Worm (Caenorhabditis elegans) whole organism, L4 larva: ENCODE measurements around the gene trpp-5.

ENCODE experiments used
- F26F4.8 ChIP-seq: fragments of 200-800 bp; sonication (Bioruptor generic); conservative IDR thresholded peaks from 2 replicates; pipeline ENCODE4 v1.3.6; 2022; ENCODE audit warnings: missing genetic modification characterization, missing compliant biosample characterization
- F49E8.2 ChIP-seq: sonication (generic microtip); optimal IDR thresholded peaks from 2 replicates; lab custom pipeline; 2016; ENCODE audit warnings: missing compliant biosample characterization, mild to moderate bottlenecking, missing genetic modification characterization, borderline replicate concordance
- R02D3.7 ChIP-seq: fragments of 150-350 bp; sonication (generic microtip); optimal IDR thresholded peaks from 3 replicates; lab custom pipeline; 2014; ENCODE audit warnings: missing biosample characterization, missing genetic modification characterization
- T20F7.1 ChIP-seq: fragments of 200-800 bp; sonication (Bioruptor generic); optimal IDR thresholded peaks from 2 replicates; lab custom pipeline; 2018; ENCODE audit warnings: mild to moderate bottlenecking, missing genetic modification characterization, missing compliant biosample characterization
- Y48G9A.11 ChIP-seq: fragments of 200-800 bp; sonication (Bioruptor generic); IDR thresholded peaks from 2 replicates; pipeline ENCODE4 v1.3.6; 2022; ENCODE audit warnings: missing genetic modification reagents, missing genetic modification characterization, missing compliant biosample characterization
- ZK337.2 ChIP-seq: fragments of 200-800 bp; sonication (Bioruptor generic); IDR thresholded peaks from 2 replicates; pipeline ENCODE4 v1.3.6; 2022; ENCODE audit warnings: missing genetic modification reagents, missing genetic modification characterization, missing compliant biosample characterization
- attf-4 ChIP-seq: sonication (generic microtip); optimal IDR thresholded peaks from 3 replicates; lab custom pipeline; 2017; ENCODE audit warnings: missing biosample characterization, missing genetic modification characterization
- ceh-82 ChIP-seq: sonication (generic microtip); optimal IDR thresholded peaks from 2 replicates; lab custom pipeline; 2017; ENCODE audit warnings: missing biosample characterization, missing genetic modification characterization
- ces-1 ChIP-seq: fragments of 150-350 bp; sonication (generic microtip); optimal IDR thresholded peaks from 4 replicates; lab custom pipeline; 2014; ENCODE audit warnings: missing biosample characterization, missing genetic modification reagents, missing genetic modification characterization
- daf-19 ChIP-seq: fragments of 200-800 bp; sonication (Bioruptor generic); conservative IDR thresholded peaks from 2 replicates; pipeline ENCODE4 v1.3.6; 2022; ENCODE audit warnings: missing genetic modification characterization, missing compliant biosample characterization
- daf-8 ChIP-seq: fragments of 200-800 bp; sonication (Bioruptor generic); IDR thresholded peaks from 2 replicates; pipeline ENCODE4 v1.3.6; 2022; ENCODE audit warnings: missing genetic modification characterization, missing compliant biosample characterization
- dmd-8 ChIP-seq: fragments of 200-800 bp; sonication (Bioruptor generic); IDR thresholded peaks from 2 replicates; pipeline ENCODE4 v1.3.6; 2022; ENCODE audit warnings: missing genetic modification characterization, missing compliant biosample characterization
- dmd-9 ChIP-seq: fragments of 200-800 bp; sonication (Bioruptor generic); IDR thresholded peaks from 2 replicates; pipeline ENCODE4 v1.3.6; 2022; ENCODE audit warnings: missing genetic modification reagents, missing genetic modification characterization, missing compliant biosample characterization
- dpl-1 ChIP-seq: fragments of 150-350 bp; optimal IDR thresholded peaks from 2 replicates; lab custom pipeline; 2014; ENCODE audit warnings: missing biosample characterization, missing genetic modification reagents, missing genetic modification characterization
- dve-1 ChIP-seq: sonication (generic microtip); optimal IDR thresholded peaks from 2 replicates; lab custom pipeline; 2017; ENCODE audit warnings: antibody characterized with exemption, mild to moderate bottlenecking, missing genetic modification characterization, missing compliant biosample characterization; ENCODE audit not compliant: insufficient read depth
- egl-43 ChIP-seq: fragments of 200-800 bp; sonication (Bioruptor generic); IDR thresholded peaks from 2 replicates; pipeline ENCODE4 v1.3.6; 2022; ENCODE audit warnings: missing genetic modification reagents, missing genetic modification characterization, missing compliant biosample characterization
- fos-1 ChIP-seq: fragments of 150-350 bp; optimal IDR thresholded peaks from 2 replicates; lab custom pipeline; 2014; ENCODE audit warnings: missing biosample characterization, missing genetic modification characterization
- gei-8 ChIP-seq: fragments of 200-800 bp; sonication (Bioruptor generic); optimal IDR thresholded peaks from 2 replicates; lab custom pipeline; 2018; ENCODE audit warnings: mild to moderate bottlenecking, missing genetic modification characterization, missing compliant biosample characterization
- hlh-11 ChIP-seq: fragments of 200-800 bp; sonication (Bioruptor generic); optimal IDR thresholded peaks from 2 replicates; lab custom pipeline; 2018; ENCODE audit warnings: mild to moderate bottlenecking, missing genetic modification characterization, missing compliant biosample characterization
- jun-1 ChIP-seq: fragments of 150-350 bp; optimal IDR thresholded peaks from 2 replicates; lab custom pipeline; 2014; ENCODE audit warnings: missing biosample characterization, missing genetic modification reagents, missing genetic modification characterization
- lim-7 ChIP-seq: fragments of 200-800 bp; sonication (Bioruptor generic); IDR thresholded peaks from 2 replicates; pipeline ENCODE4 v1.3.6; 2022; ENCODE audit warnings: missing genetic modification characterization, missing compliant biosample characterization
- lin-13 ChIP-seq: fragments of 150-350 bp; optimal IDR thresholded peaks from 2 replicates; lab custom pipeline; 2014; ENCODE audit warnings: missing biosample characterization, missing genetic modification reagents, missing genetic modification characterization
- lin-15B ChIP-seq: fragments of 150-350 bp; sonication (generic microtip); optimal IDR thresholded peaks from 3 replicates; lab custom pipeline; 2014; ENCODE audit warnings: missing biosample characterization, missing genetic modification characterization
- lin-29 ChIP-seq: fragments of 200-800 bp; sonication (Bioruptor generic); IDR thresholded peaks from 2 replicates; pipeline ENCODE4 v1.3.6; 2022; ENCODE audit warnings: missing genetic modification reagents, missing genetic modification characterization, missing compliant biosample characterization
- lin-38 ChIP-seq: fragments of 200-800 bp; sonication (Bioruptor generic); IDR thresholded peaks from 2 replicates; pipeline ENCODE4 v1.3.6; 2022; ENCODE audit warnings: missing genetic modification reagents, missing genetic modification characterization, missing compliant biosample characterization
- lin-39 ChIP-seq: fragments of 150-350 bp; optimal IDR thresholded peaks from 2 replicates; lab custom pipeline; 2014; ENCODE audit warnings: missing biosample characterization, missing genetic modification reagents, missing genetic modification characterization
- lsy-2 ChIP-seq, 2 experiments: fragments of 150-350 bp in 1 of 2; sonication (generic microtip) in 1 of 2; optimal IDR thresholded peaks; 2 replicates each; lab custom pipeline; 2014 to 2017; ENCODE audit warnings: missing biosample characterization in 2 of 2, missing genetic modification characterization in 2 of 2
- madf-5 ChIP-seq, 2 experiments: fragments of 200-800 bp; sonication (Bioruptor generic); IDR thresholded peaks; 2 replicates each; pipeline ENCODE4 v1.3.6; 2022; ENCODE audit warnings: missing compliant biosample characterization in 2 of 2, missing genetic modification characterization in 2 of 2
- mep-1 ChIP-seq: fragments of 150-350 bp; sonication (generic microtip); optimal IDR thresholded peaks from 3 replicates; lab custom pipeline; 2014; ENCODE audit warnings: missing biosample characterization, missing genetic modification characterization
- mes-2 ChIP-seq: sonication (generic microtip); optimal IDR thresholded peaks from 2 replicates; lab custom pipeline; 2016; ENCODE audit warnings: missing genotype, mild to moderate bottlenecking, missing genetic modification characterization, missing compliant biosample characterization; ENCODE audit not compliant: poor library complexity, severe bottlenecking
- nhr-10 ChIP-seq: fragments of 150-350 bp; optimal IDR thresholded peaks from 2 replicates; lab custom pipeline; 2014; ENCODE audit warnings: missing biosample characterization, missing genetic modification characterization
- nhr-237 ChIP-seq: sonication (generic microtip); optimal IDR thresholded peaks from 2 replicates; lab custom pipeline; 2017; ENCODE audit warnings: missing biosample characterization, missing genetic modification characterization
- nhr-28 ChIP-seq: fragments of 150-350 bp; optimal IDR thresholded peaks from 2 replicates; lab custom pipeline; 2014; ENCODE audit warnings: missing biosample characterization, missing genetic modification characterization
- nhr-48 ChIP-seq: sonication (generic microtip); optimal IDR thresholded peaks from 2 replicates; lab custom pipeline; 2016; ENCODE audit warnings: mild to moderate bottlenecking, missing genetic modification characterization, missing compliant biosample characterization
- nhr-6 ChIP-seq: fragments of 150-350 bp; optimal IDR thresholded peaks from 2 replicates; lab custom pipeline; 2014; ENCODE audit warnings: missing biosample characterization, missing genetic modification characterization
- nhr-76 ChIP-seq: fragments of 150-350 bp; optimal IDR thresholded peaks from 2 replicates; lab custom pipeline; 2014; ENCODE audit warnings: missing biosample characterization, missing genetic modification characterization
- pha-4 ChIP-seq, 2 experiments: fragments of 150-350 bp in 1 of 2; fragments of 200-800 bp in 1 of 2; sonication (Bioruptor generic) in 1 of 2; IDR thresholded peaks in 1 of 2; optimal IDR thresholded peaks in 1 of 2; 2 replicates each; pipeline versions ENCODE4 v1.3.6 to Lab custom; 2014 to 2022; ENCODE audit warnings: missing genetic modification characterization in 2 of 2, missing genetic modification reagents in 2 of 2, missing biosample characterization in 1 of 2, missing compliant biosample characterization in 1 of 2
- pqm-1 ChIP-seq: sonication (generic microtip); optimal IDR thresholded peaks from 2 replicates; lab custom pipeline; 2017; ENCODE audit warnings: missing biosample characterization, missing genetic modification characterization
- rbr-2 ChIP-seq: sonication (generic microtip); optimal IDR thresholded peaks from 2 replicates; lab custom pipeline; 2016; ENCODE audit warnings: missing genotype, missing genetic modification characterization, missing compliant biosample characterization
- saeg-2 ChIP-seq: fragments of 200-800 bp; sonication (Bioruptor generic); IDR thresholded peaks from 2 replicates; pipeline ENCODE4 v1.3.6; 2022; ENCODE audit warnings: missing genetic modification reagents, missing genetic modification characterization, missing compliant biosample characterization
- sdz-12 ChIP-seq: fragments of 200-800 bp; sonication (Bioruptor generic); optimal IDR thresholded peaks from 2 replicates; lab custom pipeline; 2018; ENCODE audit warnings: mild to moderate bottlenecking, missing genetic modification characterization, missing compliant biosample characterization
- skn-1 ChIP-seq: fragments of 150-350 bp; optimal IDR thresholded peaks from 2 replicates; lab custom pipeline; 2014; ENCODE audit warnings: missing biosample characterization, missing genetic modification characterization
- snpc-1.2 ChIP-seq: fragments of 200-800 bp; sonication (Bioruptor generic); IDR thresholded peaks from 2 replicates; pipeline ENCODE4 v1.3.6; 2022; ENCODE audit warnings: missing genetic modification reagents, missing genetic modification characterization, missing compliant biosample characterization
- tra-1 ChIP-seq: fragments of 200-800 bp; sonication (Bioruptor generic); IDR thresholded peaks from 2 replicates; pipeline ENCODE4 v1.3.6; 2022; ENCODE audit warnings: missing genetic modification reagents, missing genetic modification characterization, missing compliant biosample characterization
- unc-39 ChIP-seq: sonication (generic microtip); optimal IDR thresholded peaks from 2 replicates; lab custom pipeline; 2017; ENCODE audit warnings: missing biosample characterization, missing genetic modification characterization
- unc-62 ChIP-seq, 3 experiments: fragments of 150-350 bp in 1 of 3; sonication (generic microtip); optimal IDR thresholded peaks in 2 of 3; peaks in 1 of 3; 1 replicate in 1 of 3; 2 replicates in 2 of 3; lab custom pipeline; 2014 to 2017; ENCODE audit warnings: missing biosample characterization in 3 of 3, missing genetic modification characterization in 3 of 3, missing genetic modification reagents in 3 of 3, missing genotype in 1 of 3
- vab-7 ChIP-seq: fragments of 200-800 bp; sonication (Bioruptor generic); IDR thresholded peaks from 2 replicates; pipeline ENCODE4 v1.3.6; 2022; ENCODE audit warnings: missing genetic modification reagents, missing genetic modification characterization, missing compliant biosample characterization
- zfp-2 ChIP-seq: sonication (generic microtip); optimal IDR thresholded peaks from 2 replicates; lab custom pipeline; 2016; ENCODE audit warnings: mild to moderate bottlenecking, missing genetic modification characterization, missing compliant biosample characterization
- zip-11 ChIP-seq: fragments of 200-800 bp; sonication (Bioruptor generic); IDR thresholded peaks from 2 replicates; pipeline ENCODE4 v1.3.6; 2022; ENCODE audit warnings: missing genetic modification characterization, missing compliant biosample characterization
- zip-2 ChIP-seq: fragments of 150-350 bp; optimal IDR thresholded peaks from 2 replicates; lab custom pipeline; 2014; ENCODE audit warnings: missing biosample characterization, missing genetic modification characterization
- ztf-11 ChIP-seq: fragments of 150-350 bp; optimal IDR thresholded peaks from 2 replicates; lab custom pipeline; 2014; ENCODE audit warnings: missing biosample characterization, missing genetic modification characterization
- ztf-7 ChIP-seq: fragments of 150-350 bp; optimal IDR thresholded peaks from 2 replicates; lab custom pipeline; 2014; ENCODE audit warnings: missing biosample characterization, missing genetic modification characterization

trpp-5 gene

ce11 chrII:12222524-12222923 lies 20.3 kb upstream of the trpp-5 start (continued):
- TF ChIP-seq unc-39 (tag; lab: Kevin White, UChicago) (no peak), dmd-8 (peak; percentile 72), nhr-237 (no peak), nhr-76 (tag; lab: Kevin White, UChicago) (no peak), F26F4.8 (GFP tag; lab: Robert Waterston, UW) (no peak), R02D3.7 (tag; lab: Kevin White, UChicago) (no peak), mep-1 (tag; lab: Kevin White, UChicago) (peak; percentile 89), zip-11 (GFP tag; lab: Robert Waterston, UW) (no peak), rbr-2 (peak; percentile 92), zfp-2 (tag; lab: Kevin White, UChicago) (no peak), daf-8 (no peak), pqm-1 (tag; lab: Kevin White, UChicago) (no peak), lsy-2 (tag; optimal IDR thresholded peaks at IDR 0.05; lab: Kevin White, UChicago) (peak; percentile 71 to 78), ztf-11 (tag; lab: Kevin White, UChicago) (no peak), unc-62 (GFP tag; optimal IDR thresholded peaks at IDR 0.05 in 1 of 2; lab: Kevin White, UChicago) (peak in 1 of 2 experiments; percentile 97), unc-62 (tag; optimal IDR thresholded peaks at IDR 0.05; lab: Kevin White, UChicago) (no peak), nhr-10 (tag; lab: Kevin White, UChicago) (peak; percentile 45), madf-5 (GFP tag; IDR thresholded peaks at IDR 0.05; lab: Robert Waterston, UW) (no peak), T20F7.1 (no peak), F49E8.2 (no peak), fos-1 (tag; lab: Kevin White, UChicago) (no peak), dmd-9 (GFP tag; lab: Robert Waterston, UW) (no peak), mes-2 (tag; lab: Kevin White, UChicago) (peak; percentile 58), nhr-6 (tag; lab: Kevin White, UChicago) (no peak), pha-4 (GFP tag; IDR thresholded peaks at IDR 0.05; lab: Robert Waterston, UW) (0 out of 2 replicates have a peak, but pooled peaks have one; percentile 33), pha-4 (tag; optimal IDR thresholded peaks at IDR 0.05; lab: Kevin White, UChicago) (no peak), tra-1 (GFP tag; lab: Robert Waterston, UW) (no peak), saeg-2 (GFP tag; lab: Robert Waterston, UW) (no peak), sdz-12 (no peak), nhr-48 (tag; lab: Kevin White, UChicago) (peak; percentile 41), attf-4 (tag; lab: Kevin White, UChicago) (peak; percentile 7), zip-2 (tag; lab: Kevin White, UChicago) (no peak), skn-1 (tag; lab: Kevin White, UChicago) (no peak), ces-1 (no peak), gei-8 (no peak), hlh-11 (tag; lab: Kevin White, UChicago) (peak; percentile 84), daf-19 (GFP tag; lab: Robert Waterston, UW) (no peak), vab-7 (GFP tag; lab: Robert Waterston, UW) (no peak; the same call in 1 of the 2 replicates), dve-1 (tag; lab: Kevin White, UChicago) (peak; percentile 64), lin-39 (no peak), lin-13 (peak; percentile 54), nhr-28 (tag; lab: Kevin White, UChicago) (peak; percentile 53), lin-15B (tag; lab: Kevin White, UChicago) (peak; percentile 42), lin-29 (GFP tag; lab: Robert Waterston, UW) (no peak), ceh-82 (no peak), jun-1 (tag; lab: Kevin White, UChicago) (peak; percentile 25), egl-43 (GFP tag; lab: Robert Waterston, UW) (peak; percentile 65), snpc-1.2 (no peak), dpl-1 (GFP tag; lab: Kevin White, UChicago) (peak; percentile 37), lin-38 (GFP tag; lab: Robert Waterston, UW) (peak; percentile 56; the same call in 1 of the 2 replicates), ztf-7 (tag; lab: Kevin White, UChicago) (peak; percentile 16), Y48G9A.11 (GFP tag; lab: Robert Waterston, UW) (no peak), lim-7 (GFP tag; lab: Robert Waterston, UW) (0 out of 2 replicates have a peak, but pooled peaks have one; percentile 12), ZK337.2 (no peak)
